Fruit fly (Drosophila melanogaster) whole organism, adult: ENCODE measurements around the gene Faf2.
A peak's percentile ranks its signal among the peaks of the same experiment; 100 is the strongest.

Experiments used
- CG11617 ChIP-seq: fragments of 200-800 bp; sonication (Bioruptor generic); optimal IDR thresholded peaks from 2 replicates; lab custom pipeline; 2017; ENCODE audit warnings: mild to moderate bottlenecking, missing biosample characterization, missing genetic modification reagents, missing genetic modification characterization
- CG12768 ChIP-seq: fragments of 200-800 bp; sonication (Bioruptor generic); optimal IDR thresholded peaks from 2 replicates; lab custom pipeline; 2017; ENCODE audit warnings: missing biosample characterization, missing genetic modification characterization, mild to moderate bottlenecking, moderate library complexity, missing genetic modification reagents
- CG14711 ChIP-seq: fragments of 200-800 bp; sonication (Bioruptor generic); optimal IDR thresholded peaks from 2 replicates; lab custom pipeline; 2018; ENCODE audit warnings: missing biosample characterization, mild to moderate bottlenecking, missing genetic modification characterization, moderate library complexity
- CG1620 ChIP-seq: fragments of 200-800 bp; sonication (Bioruptor generic); optimal IDR thresholded peaks from 2 replicates; lab custom pipeline; 2016; ENCODE audit warnings: missing biosample characterization, missing genetic modification characterization
- CG33017 ChIP-seq: fragments of 200-800 bp; sonication (Bioruptor generic); optimal IDR thresholded peaks from 2 replicates; lab custom pipeline; 2018; ENCODE audit warnings: missing biosample characterization, mild to moderate bottlenecking, missing genetic modification characterization, moderate library complexity
- CG5204 ChIP-seq: fragments of 200-800 bp; sonication (Bioruptor generic); optimal IDR thresholded peaks from 2 replicates; lab custom pipeline; 2016; ENCODE audit warnings: missing biosample characterization, missing genetic modification characterization
- CG7045 ChIP-seq: fragments of 200-800 bp; sonication (Bioruptor generic); optimal IDR thresholded peaks from 2 replicates; lab custom pipeline; 2017; ENCODE audit warnings: missing biosample characterization, mild to moderate bottlenecking, missing genetic modification characterization
- CG7101 ChIP-seq: fragments of 200-800 bp; sonication (Bioruptor generic); optimal IDR thresholded peaks from 2 replicates; lab custom pipeline; 2018; ENCODE audit warnings: missing biosample characterization, mild to moderate bottlenecking, missing genetic modification characterization, moderate library complexity
- Clk ChIP-seq: fragments of 200-800 bp; sonication (Bioruptor generic); optimal IDR thresholded peaks from 2 replicates; lab custom pipeline; 2017; ENCODE audit warnings: missing biosample characterization, missing genetic modification characterization
- Crg-1 ChIP-seq: fragments of 200-800 bp; sonication (Bioruptor generic); optimal IDR thresholded peaks from 2 replicates; lab custom pipeline; 2016; ENCODE audit warnings: missing biosample characterization, missing genetic modification characterization
- Hr96 ChIP-seq: fragments of 200-800 bp; sonication (Bioruptor generic); optimal IDR thresholded peaks from 2 replicates; lab custom pipeline; 2016; ENCODE audit warnings: missing biosample characterization, missing genetic modification characterization
- Mnt ChIP-seq: fragments of 200-800 bp; sonication (Bioruptor generic); optimal IDR thresholded peaks from 2 replicates; lab custom pipeline; 2016; ENCODE audit warnings: missing biosample characterization, mild to moderate bottlenecking, missing genetic modification characterization
- bab1 ChIP-seq: fragments of 200-800 bp; sonication (Bioruptor generic); optimal IDR thresholded peaks from 3 replicates; lab custom pipeline; 2019; ENCODE audit warnings: missing biosample characterization, mild to moderate bottlenecking, missing genetic modification characterization, moderate library complexity
- cic ChIP-seq: fragments of 200-800 bp; sonication (Bioruptor generic); optimal IDR thresholded peaks from 2 replicates; lab custom pipeline; 2017; ENCODE audit warnings: missing biosample characterization, mild to moderate bottlenecking, missing genetic modification characterization, moderate library complexity
- cnc ChIP-seq, 2 experiments: fragments of >200 bp; optimal IDR thresholded peaks; 2 replicates each; lab custom pipeline; 2017
- kay ChIP-seq: fragments of 200-800 bp; sonication (Bioruptor generic); peaks from one replicate; lab custom pipeline; 2016; ENCODE audit warnings: missing biosample characterization, missing genetic modification characterization, borderline replicate concordance
- ovo ChIP-seq: fragments of 200-800 bp; sonication (Bioruptor generic); optimal IDR thresholded peaks from 2 replicates; lab custom pipeline; 2016; ENCODE audit warnings: missing biosample characterization, missing genetic modification characterization
- pad ChIP-seq: fragments of 200-800 bp; sonication (Bioruptor generic); optimal IDR thresholded peaks from 3 replicates; lab custom pipeline; 2017; ENCODE audit warnings: missing biosample characterization, missing genetic modification characterization, mild to moderate bottlenecking, moderate library complexity, missing genetic modification reagents
- tj ChIP-seq: fragments of 200-800 bp; sonication (Bioruptor generic); optimal IDR thresholded peaks from 3 replicates; lab custom pipeline; 2017; ENCODE audit warnings: missing biosample characterization, mild to moderate bottlenecking, missing genetic modification characterization, moderate library complexity
- toe ChIP-seq: fragments of 200-800 bp; sonication (Bioruptor generic); optimal IDR thresholded peaks from 2 replicates; lab custom pipeline; 2016; ENCODE audit warnings: missing biosample characterization, missing genetic modification characterization

Faf2 gene

dm6 chr2L:18714086-18714485, 5.6 kb upstream of the Faf2 start:
- TF ChIP-seq Clk (GFP tag; lab: Kevin White, UChicago) (no peak), tj (GFP tag; lab: Kevin White, UChicago) (no peak), bab1 (GFP tag; lab: Kevin White, UChicago) (no peak)

- TF ChIP-seq CG7045 (GFP tag; lab: Kevin White, UChicago) (peak; percentile 69), cic (peak; percentile 85), CG11617 (GFP tag; lab: Kevin White, UChicago) (peak; percentile 52), Mnt (GFP tag; lab: Kevin White, UChicago) (peak; percentile 6), CG12768 (GFP tag; lab: Kevin White, UChicago) (peak; percentile 67), CG33017 (peak; percentile 73), bab1 (GFP tag; lab: Kevin White, UChicago) (no peak), pad (peak; percentile 7), CG7101 (peak; percentile 64), kay (GFP tag; lab: Kevin White, UChicago) (no peak), CG5204 (GFP tag; lab: Kevin White, UChicago) (no peak), CG14711 (tag; lab: Kevin White, UChicago) (peak; percentile 33)
Observed at dm6 chr2L:18713686-18714085, 5.2 kb upstream of the Faf2 start, which contains the start of gene Irk3. Gene Irk3, minus strand, starts transcription at chr2L:18713748.

DNA sequence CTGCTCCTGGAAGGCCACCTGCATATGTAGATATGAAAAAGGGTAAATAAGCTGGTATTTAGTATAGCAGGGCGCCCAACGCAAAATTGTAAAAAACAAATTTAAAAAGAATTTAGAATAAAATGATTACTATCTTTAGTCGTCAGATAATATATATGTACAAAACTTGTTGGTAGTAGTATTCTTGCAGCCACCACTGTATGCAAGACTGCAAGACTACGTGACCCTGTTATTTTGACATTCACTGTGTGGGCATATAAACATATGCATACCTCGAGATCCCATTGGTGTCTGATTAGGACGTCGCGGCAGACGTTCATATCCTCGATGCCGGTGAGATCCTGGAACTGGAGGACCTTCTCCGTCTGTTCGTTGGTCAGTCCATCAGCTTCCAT, 647 bp downstream of the Faf2 start:
- no peak for TF ChIP-seq CG33017
- peak; percentile 17 for TF ChIP-seq cic
- TF ChIP-seq CG1620 = no peak

- peak; percentile 94 for TF ChIP-seq CG7101
- TF ChIP-seq ovo (GFP tag; lab: Kevin White, UChicago) = peak; percentile 75
- no peak for TF ChIP-seq kay (GFP tag; lab: Kevin White, UChicago)
- peak; percentile 93 for TF ChIP-seq Crg-1 (GFP tag; lab: Kevin White, UChicago)
- peak; percentile 71 for TF ChIP-seq CG14711 (tag; lab: Kevin White, UChicago)
- TF ChIP-seq cic = peak; percentile 30
- peak; percentile 94 for TF ChIP-seq Mnt (GFP tag; lab: Kevin White, UChicago)
- peak; percentile 94 for TF ChIP-seq CG1620
- peak; percentile 82 for TF ChIP-seq tj (GFP tag; lab: Kevin White, UChicago)
- peak; percentile 78 for TF ChIP-seq CG12768 (GFP tag; lab: Kevin White, UChicago)
- peak; percentile 82 for TF ChIP-seq bab1 (GFP tag; lab: Kevin White, UChicago)
- TF ChIP-seq Clk (GFP tag; lab: Kevin White, UChicago) = peak; percentile 84
- TF ChIP-seq CG5204 (GFP tag; lab: Kevin White, UChicago) = no peak
- TF ChIP-seq toe (GFP tag; lab: Kevin White, UChicago) = peak; percentile 91
- TF ChIP-seq CG7045 (GFP tag; lab: Kevin White, UChicago) = peak; percentile 72
- TF ChIP-seq CG33017 = peak; percentile 89
- no peak for TF ChIP-seq Hr96 (GFP tag; lab: Kevin White, UChicago)
- TF ChIP-seq pad = peak; percentile 63
- peak; percentile 88 for TF ChIP-seq CG11617 (GFP tag; lab: Kevin White, UChicago)
- TF ChIP-seq cnc (optimal IDR thresholded peaks at IDR 0.05; lab: Kevin White, UChicago) = no peak
Observed at dm6 chr2L:18705617-18706046, 2.9 kb downstream of the Faf2 start, which contains the start of gene Jwa. Gene Jwa, minus strand, starts transcription at chr2L:18705703.

- no peak for TF ChIP-seq CG5204 (GFP tag; lab: Kevin White, UChicago)
- TF ChIP-seq cic = peak; percentile 48
- TF ChIP-seq Clk (GFP tag; lab: Kevin White, UChicago) = peak; percentile 61
- peak; percentile 70 for TF ChIP-seq tj (GFP tag; lab: Kevin White, UChicago)
- peak; percentile 76 for TF ChIP-seq CG14711 (tag; lab: Kevin White, UChicago)
- TF ChIP-seq CG11617 (GFP tag; lab: Kevin White, UChicago) = peak; percentile 89
- TF ChIP-seq Hr96 (GFP tag; lab: Kevin White, UChicago) = no peak
- TF ChIP-seq kay (GFP tag; lab: Kevin White, UChicago) = no peak
- TF ChIP-seq CG7045 (GFP tag; lab: Kevin White, UChicago) = peak; percentile 89
- peak; percentile 85 for TF ChIP-seq CG33017
- TF ChIP-seq toe (GFP tag; lab: Kevin White, UChicago) = no peak
- peak; percentile 69 for TF ChIP-seq ovo (GFP tag; lab: Kevin White, UChicago)
- peak; percentile 64 for TF ChIP-seq CG1620
- TF ChIP-seq CG12768 (GFP tag; lab: Kevin White, UChicago) = peak; percentile 84
- peak; percentile 52 for TF ChIP-seq Mnt (GFP tag; lab: Kevin White, UChicago)
- TF ChIP-seq cnc (optimal IDR thresholded peaks at IDR 0.05; lab: Kevin White, UChicago) = no peak
- peak; percentile 74 for TF ChIP-seq pad
- peak; percentile 70 for TF ChIP-seq Crg-1 (GFP tag; lab: Kevin White, UChicago)
- TF ChIP-seq CG7101 = peak; percentile 91
- TF ChIP-seq bab1 (GFP tag; lab: Kevin White, UChicago) = peak; percentile 83
Observed at dm6 chr2L:18702721-18703488, 5.6 kb downstream of the Faf2 start, which contains the start of the genes CG10376 and CG10343. Gene CG10376, minus strand, starts transcription at chr2L:18703105. Gene CG10343, plus strand, starts transcription at chr2L:18703473.

dm6 chr2L:18698559-18699130, 9.8 kb downstream of the Faf2 start, which contains the start of gene CG10341:
Gene CG10341, plus strand, starts transcription at chr2L:18698714.
- peak; percentile 99 for TF ChIP-seq Mnt (GFP tag; lab: Kevin White, UChicago)
- peak; percentile 39 for TF ChIP-seq CG11617 (GFP tag; lab: Kevin White, UChicago)
- TF ChIP-seq bab1 (GFP tag; lab: Kevin White, UChicago) = peak; percentile 38
- no peak for TF ChIP-seq CG14711 (tag; lab: Kevin White, UChicago)
